Worm (Caenorhabditis elegans) whole organism, L4 larva: Measurements from ENCODE around the gene C50E3.9.

Experiments used
- arid-1 ChIP-seq: fragments of 200-800 bp; sonication (Bioruptor generic); conservative IDR thresholded peaks from 2 replicates; pipeline ENCODE4 v1.3.6; 2022; ENCODE audit warnings: missing genetic modification reagents, missing genetic modification characterization, missing compliant biosample characterization
- nhr-237 ChIP-seq: sonication (generic microtip); optimal IDR thresholded peaks from 2 replicates; lab custom pipeline; 2017; ENCODE audit warnings: missing biosample characterization, missing genetic modification characterization
- nhr-28 ChIP-seq: fragments of 150-350 bp; optimal IDR thresholded peaks from 2 replicates; lab custom pipeline; 2014; ENCODE audit warnings: missing biosample characterization, missing genetic modification characterization
- tag-97 ChIP-seq: fragments of 200-800 bp; sonication (Bioruptor generic); IDR thresholded peaks from 2 replicates; pipeline ENCODE4 v1.3.6; 2022; ENCODE audit warnings: missing genetic modification characterization, missing compliant biosample characterization
- unc-130 ChIP-seq: sonication (generic microtip); optimal IDR thresholded peaks from 2 replicates; lab custom pipeline; 2016; ENCODE audit warnings: missing genetic modification reagents, missing genetic modification characterization, missing compliant biosample characterization
- ztf-11 ChIP-seq: fragments of 150-350 bp; optimal IDR thresholded peaks from 2 replicates; lab custom pipeline; 2014; ENCODE audit warnings: missing biosample characterization, missing genetic modification characterization

ce11 chrV:7629504-7629903 lies 29.5 kb upstream of the C50E3.9 start, which contains the start of gene srd-30:
- TF ChIP-seq nhr-237 (tag; lab: Kevin White, UChicago) (no peak), ztf-11 (tag; lab: Kevin White, UChicago) (no peak), nhr-28 (tag; lab: Kevin White, UChicago) (no peak), unc-130 (GFP tag; lab: Kevin White, UChicago) (no peak), arid-1 (GFP tag; lab: Robert Waterston, UW) (no peak), tag-97 (no peak)
